Worm (Caenorhabditis elegans) whole organism, mixed stage, embryonic: ENCODE results near the gene fbxa-74.

Source experiments
- M03D4.4 ChIP-seq: sonication (generic microtip); optimal IDR thresholded peaks from 2 replicates; lab custom pipeline; 2017; ENCODE audit warnings: mild to moderate bottlenecking, missing genetic modification characterization, missing compliant biosample characterization
- bed-3 ChIP-seq: fragments of 200-800 bp; sonication (Bioruptor generic); optimal IDR thresholded peaks from 3 replicates; lab custom pipeline; 2018; ENCODE audit warnings: mild to moderate bottlenecking, missing genetic modification characterization, moderate library complexity, missing compliant biosample characterization
- blmp-1 ChIP-seq: fragments of 150-350 bp; optimal IDR thresholded peaks from 2 replicates; lab custom pipeline; 2014; ENCODE audit warnings: missing biosample characterization, missing genetic modification characterization
- ceh-39 ChIP-seq: fragments of 150-350 bp; optimal IDR thresholded peaks from 2 replicates; lab custom pipeline; 2014; ENCODE audit warnings: missing biosample characterization, missing genetic modification characterization
- ceh-43 ChIP-seq: fragments of 200-800 bp; sonication (Bioruptor generic); optimal IDR thresholded peaks from 2 replicates; lab custom pipeline; 2018; ENCODE audit warnings: mild to moderate bottlenecking, missing genetic modification characterization, moderate library complexity, missing compliant biosample characterization
- ceh-83 ChIP-seq: fragments of 200-800 bp; sonication (Bioruptor generic); optimal IDR thresholded peaks from 2 replicates; lab custom pipeline; 2018; ENCODE audit warnings: mild to moderate bottlenecking, missing genetic modification characterization, missing compliant biosample characterization
- ces-1 ChIP-seq: fragments of 150-350 bp; optimal IDR thresholded peaks from 2 replicates; lab custom pipeline; 2014; ENCODE audit warnings: missing biosample characterization, missing genetic modification reagents, missing genetic modification characterization
- cnd-1 ChIP-seq: fragments of 200-800 bp; sonication (Bioruptor generic); optimal IDR thresholded peaks from 2 replicates; lab custom pipeline; 2018; ENCODE audit warnings: mild to moderate bottlenecking, missing genetic modification characterization, missing compliant biosample characterization
- elt-1 ChIP-seq: sonication (generic microtip); optimal IDR thresholded peaks from 2 replicates; lab custom pipeline; 2017; ENCODE audit warnings: missing genetic modification characterization, mild to moderate bottlenecking, missing compliant biosample characterization, antibody characterized with exemption, moderate library complexity, borderline replicate concordance; ENCODE audit not compliant: insufficient read depth
- elt-3 ChIP-seq: fragments of 150-350 bp; optimal IDR thresholded peaks from 2 replicates; lab custom pipeline; 2014; ENCODE audit warnings: missing biosample characterization, missing genetic modification characterization
- ham-2 ChIP-seq: fragments of 200-800 bp; sonication (Bioruptor generic); optimal IDR thresholded peaks from 2 replicates; lab custom pipeline; 2018; ENCODE audit warnings: mild to moderate bottlenecking, missing genetic modification characterization, missing compliant biosample characterization
- hlh-1 ChIP-seq: fragments of 150-350 bp; optimal IDR thresholded peaks from 2 replicates; lab custom pipeline; 2014; ENCODE audit warnings: missing biosample characterization, missing genetic modification reagents, missing genetic modification characterization
- lin-32 ChIP-seq: fragments of 200-800 bp; sonication (Bioruptor generic); optimal IDR thresholded peaks from 2 replicates; lab custom pipeline; 2018; ENCODE audit warnings: mild to moderate bottlenecking, missing genetic modification characterization, missing compliant biosample characterization
- lsy-2 ChIP-seq: fragments of 150-350 bp; optimal IDR thresholded peaks from 2 replicates; lab custom pipeline; 2014; ENCODE audit warnings: missing biosample characterization, missing genetic modification characterization
- mab-5 ChIP-seq: fragments of 150-350 bp; optimal IDR thresholded peaks from 2 replicates; lab custom pipeline; 2014; ENCODE audit warnings: missing biosample characterization, missing genetic modification characterization
- mep-1 ChIP-seq: fragments of 150-350 bp; optimal IDR thresholded peaks from 2 replicates; lab custom pipeline; 2017; ENCODE audit warnings: missing biosample characterization, missing genetic modification reagents, missing genetic modification characterization, inconsistent platforms
- nhr-12 ChIP-seq: fragments of 150-350 bp; optimal IDR thresholded peaks from 2 replicates; lab custom pipeline; 2014; ENCODE audit warnings: missing biosample characterization, missing genetic modification characterization
- nhr-237 ChIP-seq: fragments of 150-350 bp; optimal IDR thresholded peaks from 2 replicates; lab custom pipeline; 2014; ENCODE audit warnings: missing biosample characterization, missing genetic modification characterization
- nhr-28 ChIP-seq: fragments of 150-350 bp; optimal IDR thresholded peaks from 2 replicates; lab custom pipeline; 2014; ENCODE audit warnings: missing biosample characterization, missing genetic modification characterization
- nhr-76 ChIP-seq: sonication (generic microtip); optimal IDR thresholded peaks from 2 replicates; lab custom pipeline; 2017; ENCODE audit warnings: missing biosample characterization, missing genetic modification characterization
- pha-4 ChIP-seq: fragments of 150-350 bp; optimal IDR thresholded peaks from 2 replicates; lab custom pipeline; 2018; ENCODE audit warnings: missing biosample characterization, missing genetic modification reagents, missing genetic modification characterization
- snpc-4 ChIP-seq: fragments of 150-350 bp; optimal IDR thresholded peaks from 2 replicates; lab custom pipeline; 2014; ENCODE audit warnings: missing biosample characterization, missing genetic modification characterization
- sptf-1 ChIP-seq: sonication (generic microtip); optimal IDR thresholded peaks from 2 replicates; lab custom pipeline; 2017; ENCODE audit warnings: mild to moderate bottlenecking, missing genetic modification characterization, moderate library complexity, missing compliant biosample characterization
- tbx-8 ChIP-seq: fragments of 200-800 bp; sonication (Bioruptor generic); optimal IDR thresholded peaks from 2 replicates; lab custom pipeline; 2018; ENCODE audit warnings: mild to moderate bottlenecking, missing genetic modification characterization, moderate library complexity, missing compliant biosample characterization
- unc-120 ChIP-seq: sonication (generic microtip); optimal IDR thresholded peaks from 2 replicates; lab custom pipeline; 2017; ENCODE audit warnings: missing genetic modification characterization, missing compliant biosample characterization; ENCODE audit not compliant: poor library complexity, severe bottlenecking
- ztf-11 ChIP-seq: fragments of 150-350 bp; optimal IDR thresholded peaks from 2 replicates; lab custom pipeline; 2014; ENCODE audit warnings: missing biosample characterization, missing genetic modification characterization

Gene fbxa-74

DNA sequence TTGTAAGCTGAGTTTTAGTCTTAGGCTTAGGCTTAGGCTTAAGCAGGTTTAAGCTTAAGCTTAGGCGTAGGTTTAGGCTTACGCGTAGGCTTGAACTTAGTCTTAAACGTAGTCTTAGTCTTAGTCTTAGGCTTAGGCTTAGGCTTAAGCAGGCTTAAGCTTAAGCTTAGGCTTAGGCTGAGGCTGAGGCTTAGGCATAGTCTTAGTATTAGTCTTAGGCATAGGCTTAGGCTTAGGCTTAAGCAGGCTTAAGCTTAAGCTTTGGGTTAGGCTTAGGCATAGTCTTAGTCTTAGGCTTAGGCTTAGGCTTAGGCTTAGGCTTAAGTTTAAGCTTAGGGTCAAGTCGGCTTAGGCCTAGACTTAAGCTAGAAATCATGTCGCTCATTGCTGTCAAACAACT, 20.0 kb upstream of the fbxa-74 start:
- TF ChIP-seq ham-2 (GFP tag; lab: Kevin White, UChicago) = peak; percentile 63
- no peak for TF ChIP-seq nhr-12 (tag; lab: Kevin White, UChicago)

DNA sequence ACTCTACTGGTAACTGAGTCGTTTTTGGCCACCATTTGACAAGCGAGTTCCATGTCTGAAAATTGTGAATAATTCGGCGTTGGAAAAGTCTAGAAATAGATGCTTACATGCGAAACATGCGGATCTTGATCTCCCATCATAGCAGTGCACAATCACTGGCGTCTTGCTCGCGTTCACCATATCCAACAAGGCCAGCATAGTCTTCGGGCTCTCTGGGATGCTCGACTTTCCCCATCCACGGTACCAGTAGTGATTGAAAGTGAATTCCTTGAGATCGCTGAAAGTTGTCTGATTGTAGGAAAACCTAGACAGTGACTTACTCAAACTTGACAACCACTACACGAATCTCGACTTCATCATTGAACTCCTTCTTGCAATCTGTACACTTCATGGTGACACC, 19.0 kb upstream of the fbxa-74 start:
- TF ChIP-seq nhr-28 (tag; lab: Kevin White, UChicago) = no peak
- no peak for TF ChIP-seq lsy-2 (tag; lab: Kevin White, UChicago)

DNA sequence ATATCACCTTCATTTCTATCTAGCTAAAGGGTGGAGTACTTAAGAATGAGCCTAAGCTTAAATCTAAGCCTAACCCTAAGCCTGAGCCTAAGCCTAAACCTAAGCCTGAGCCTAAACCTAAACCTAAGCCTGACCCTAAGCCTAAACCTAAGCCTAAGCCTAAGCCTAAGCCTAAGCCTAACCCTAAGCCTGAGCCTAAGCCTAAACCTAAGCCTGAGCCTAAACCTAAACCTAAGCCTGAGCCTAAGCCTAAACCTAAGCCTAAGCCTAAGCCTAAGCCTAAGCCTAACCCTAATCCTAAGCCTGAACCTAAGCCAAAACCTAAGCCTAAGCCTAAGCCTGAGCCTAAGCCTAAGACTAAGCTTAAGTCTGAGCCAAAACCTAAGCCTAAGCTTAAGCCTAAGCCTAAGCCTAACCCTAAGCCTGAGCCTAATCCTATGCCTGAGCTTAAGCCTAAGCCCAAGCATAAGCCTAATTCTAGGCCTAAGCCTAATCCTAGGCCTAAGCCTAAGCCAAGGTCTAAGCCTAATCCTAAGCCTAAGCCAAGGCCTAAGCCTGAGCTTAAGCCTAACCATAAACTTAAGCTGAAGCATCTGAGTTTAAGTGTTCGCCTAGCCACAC, 15.3 kb upstream of the fbxa-74 start:
- no peak for TF ChIP-seq ces-1 (GFP tag; lab: Kevin White, UChicago)
- TF ChIP-seq elt-1 (tag; lab: Kevin White, UChicago) = no peak
- TF ChIP-seq bed-3 (GFP tag; lab: Kevin White, UChicago) = no peak
- TF ChIP-seq sptf-1 = no peak
- TF ChIP-seq nhr-12 (tag; lab: Kevin White, UChicago) = no peak
- TF ChIP-seq lin-32 (GFP tag; lab: Kevin White, UChicago) = no peak

DNA sequence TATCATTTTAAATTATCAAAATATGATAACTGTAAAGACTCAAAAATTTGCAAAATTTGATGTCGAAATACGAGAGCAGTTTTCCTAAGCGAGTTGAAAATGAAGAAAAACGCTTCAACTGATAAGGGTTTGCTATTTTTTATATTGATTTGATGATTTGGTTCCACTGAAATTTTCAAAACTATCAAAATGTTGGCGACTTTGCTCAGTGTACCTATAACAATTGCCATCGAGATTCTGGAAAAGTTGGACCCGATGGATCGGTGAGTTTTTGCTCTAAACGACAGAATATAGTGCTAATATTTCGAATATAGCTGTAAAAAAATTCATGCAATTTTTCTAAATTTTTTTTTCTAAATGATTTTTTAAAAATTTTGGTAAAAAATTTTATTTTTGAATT, 7.0 kb upstream of the fbxa-74 start, which contains the start of the genes fbxa-13 and Y22D7AR.2:
TSS of gene fbxa-13 (minus strand) at position 101 of the 400 bp plus-strand sequence.
TSS of gene Y22D7AR.2 (plus strand) at position 148 of the 400 bp plus-strand sequence.
- no peak for TF ChIP-seq blmp-1
- TF ChIP-seq lin-32 (GFP tag; lab: Kevin White, UChicago) = no peak
- no peak for TF ChIP-seq elt-3
- no peak for TF ChIP-seq cnd-1 (tag; lab: Kevin White, UChicago)
- TF ChIP-seq ceh-43 (GFP tag; lab: Kevin White, UChicago) = no peak
- no peak for TF ChIP-seq nhr-28 (tag; lab: Kevin White, UChicago)
- TF ChIP-seq nhr-237 (tag; lab: Kevin White, UChicago) = no peak
- no peak for TF ChIP-seq unc-120 (tag; lab: Kevin White, UChicago)
- TF ChIP-seq hlh-1 = no peak
- TF ChIP-seq ztf-11 (tag; lab: Kevin White, UChicago) = no peak
- TF ChIP-seq nhr-12 (tag; lab: Kevin White, UChicago) = no peak
- no peak for TF ChIP-seq sptf-1
- TF ChIP-seq mab-5 (tag; lab: Kevin White, UChicago) = no peak
- TF ChIP-seq ceh-83 = no peak
- TF ChIP-seq snpc-4 (tag; lab: Kevin White, UChicago) = no peak
- no peak for TF ChIP-seq M03D4.4
- no peak for TF ChIP-seq ceh-39
- TF ChIP-seq nhr-76 = no peak
- TF ChIP-seq elt-1 (tag; lab: Kevin White, UChicago) = no peak

DNA sequence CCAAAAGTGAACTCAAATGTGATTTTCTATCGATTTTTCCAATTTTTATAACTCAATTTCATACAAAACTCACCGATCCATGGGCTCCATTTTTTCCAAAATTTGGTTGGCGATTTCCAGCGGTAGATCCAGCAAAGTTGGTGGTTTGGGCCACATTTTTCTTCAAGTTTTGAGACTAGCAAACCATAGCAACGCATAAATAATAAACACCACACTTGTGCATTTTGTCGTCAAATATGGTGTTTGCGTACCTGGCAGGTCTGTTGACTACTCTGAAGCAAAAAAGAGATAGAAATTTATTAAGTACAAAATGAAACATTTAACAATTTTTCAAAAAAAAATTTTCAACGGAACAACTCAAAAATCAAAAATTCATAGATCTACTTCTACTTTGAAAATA, 6.5 kb upstream of the fbxa-74 start:
- no peak for TF ChIP-seq lin-32 (GFP tag; lab: Kevin White, UChicago)
- no peak for TF ChIP-seq ceh-43 (GFP tag; lab: Kevin White, UChicago)
- no peak for TF ChIP-seq ham-2 (GFP tag; lab: Kevin White, UChicago)
- TF ChIP-seq bed-3 (GFP tag; lab: Kevin White, UChicago) = no peak
- TF ChIP-seq mab-5 (tag; lab: Kevin White, UChicago) = no peak
- no peak for TF ChIP-seq lsy-2 (tag; lab: Kevin White, UChicago)
- TF ChIP-seq ceh-39 = no peak
- no peak for TF ChIP-seq pha-4 (tag; lab: Kevin White, UChicago)
- no peak for TF ChIP-seq hlh-1
- no peak for TF ChIP-seq tbx-8 (GFP tag; lab: Kevin White, UChicago)
- no peak for TF ChIP-seq ces-1 (GFP tag; lab: Kevin White, UChicago)

DNA sequence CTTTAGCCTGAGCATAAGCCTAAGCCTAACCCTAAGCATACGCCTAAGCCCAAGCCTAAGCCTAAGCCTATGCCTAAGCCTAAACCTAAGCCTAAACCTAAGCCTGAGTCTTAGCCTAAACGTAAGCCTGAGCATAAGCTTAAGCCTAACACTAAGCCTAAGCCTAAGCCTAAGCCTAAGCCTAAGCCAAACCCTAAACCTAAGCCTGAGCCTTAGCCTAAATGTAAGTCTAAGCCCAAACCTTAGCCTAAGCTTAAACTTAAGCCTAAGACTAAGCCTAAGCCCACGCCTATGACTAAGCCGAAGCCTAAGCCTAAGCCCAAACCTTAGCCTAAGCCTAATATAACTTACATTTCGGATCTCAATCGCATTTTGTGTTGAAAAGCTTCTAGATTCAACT, 5.2 kb upstream of the fbxa-74 start:
- peak; percentile 4 for TF ChIP-seq ham-2 (GFP tag; lab: Kevin White, UChicago)
- no peak for TF ChIP-seq ztf-11 (tag; lab: Kevin White, UChicago)

DNA sequence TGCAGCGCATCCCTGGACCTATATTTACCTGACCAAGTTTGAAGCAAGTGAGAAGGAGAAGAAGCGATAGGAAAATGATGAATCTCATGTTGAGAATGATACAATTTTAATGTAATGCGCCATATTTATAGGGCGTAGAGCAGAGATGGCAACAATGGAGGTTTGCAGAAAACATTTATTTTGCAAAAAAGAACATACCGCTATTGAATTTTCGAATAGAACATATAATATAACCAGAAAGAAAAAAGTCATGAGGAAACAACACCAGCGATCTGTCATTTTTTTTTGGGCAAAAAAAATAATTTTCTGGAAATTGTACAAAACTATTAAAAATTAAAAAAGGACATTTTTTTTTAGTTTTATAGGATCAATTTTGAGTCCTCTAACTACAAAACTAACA, 3.6 kb upstream of the fbxa-74 start, which contains the start of gene spex-3:
TSS of gene spex-3 (minus strand) at position 101 of the 400 bp plus-strand sequence.
- no peak for TF ChIP-seq M03D4.4
- no peak for TF ChIP-seq elt-3
- no peak for TF ChIP-seq ceh-43 (GFP tag; lab: Kevin White, UChicago)
- TF ChIP-seq ham-2 (GFP tag; lab: Kevin White, UChicago) = no peak
- no peak for TF ChIP-seq nhr-12 (tag; lab: Kevin White, UChicago)
- no peak for TF ChIP-seq sptf-1
- no peak for TF ChIP-seq ceh-83
- TF ChIP-seq mep-1 (tag; lab: Kevin White, UChicago) = no peak
- TF ChIP-seq snpc-4 (tag; lab: Kevin White, UChicago) = no peak
